Fruit fly (Drosophila melanogaster) whole organism: ENCODE data around the gene CG31778.

Experiments
- CG8478 ChIP-seq: fragments of >200 bp; optimal IDR thresholded peaks from 2 replicates; lab custom pipeline; 2018; ENCODE audit warnings: inconsistent platforms
- Dll ChIP-seq: fragments of >200 bp; optimal IDR thresholded peaks from 2 replicates; lab custom pipeline; 2017
- psq ChIP-seq: fragments of >200 bp; optimal IDR thresholded peaks from 2 replicates; lab custom pipeline; 2017

dm6 chr2L:3694920-3695319 lies 10.4 kb downstream of the CG31778 start, which contains the start of gene CG43165:
- TF ChIP-seq psq (lab: Kevin White, UChicago) (no peak), CG8478 (lab: Kevin White, UChicago) (no peak), Dll (lab: Kevin White, UChicago) (no peak)
